Fruit fly (Drosophila melanogaster) whole organism, embryonic: Measurements from ENCODE around the gene Rbfox1.

Experiments
- Hr39 ChIP-seq: fragments of >200 bp; optimal IDR thresholded peaks from 2 replicates; lab custom pipeline; 2017
- sim ChIP-seq: fragments of 200-800 bp; sonication (Bioruptor generic); IDR thresholded peaks from 2 replicates; pipeline ENCODE4 v1.3.6; 2022; ENCODE audit warnings: missing biosample characterization, missing genetic modification characterization
- wor ChIP-seq: fragments of 200-800 bp; sonication (Bioruptor generic); IDR thresholded peaks from 2 replicates; pipeline ENCODE4 v1.3.6; 2022; ENCODE audit warnings: missing biosample characterization, missing genetic modification characterization
- zen ChIP-seq: fragments of 200-800 bp; sonication (Bioruptor generic); optimal IDR thresholded peaks from 3 replicates; lab custom pipeline; 2018; ENCODE audit warnings: missing biosample characterization, mild to moderate bottlenecking, missing genetic modification characterization, moderate library complexity

- TF ChIP-seq sim (no peak), zen (tag; lab: Kevin White, UChicago) (no peak), wor (no peak), Hr39 (lab: Kevin White, UChicago) (no peak)
Measured at dm6 chr3L:10464887-10465286, 16.3 kb upstream of the Rbfox1 start, which contains the start of gene S-Lap3.
